Fruit fly (Drosophila melanogaster): Measurements from ENCODE around the gene Tsp3A.
A peak's percentile ranks its signal among the peaks of the same experiment; 100 is the strongest.

Tsp3A gene

DNA sequence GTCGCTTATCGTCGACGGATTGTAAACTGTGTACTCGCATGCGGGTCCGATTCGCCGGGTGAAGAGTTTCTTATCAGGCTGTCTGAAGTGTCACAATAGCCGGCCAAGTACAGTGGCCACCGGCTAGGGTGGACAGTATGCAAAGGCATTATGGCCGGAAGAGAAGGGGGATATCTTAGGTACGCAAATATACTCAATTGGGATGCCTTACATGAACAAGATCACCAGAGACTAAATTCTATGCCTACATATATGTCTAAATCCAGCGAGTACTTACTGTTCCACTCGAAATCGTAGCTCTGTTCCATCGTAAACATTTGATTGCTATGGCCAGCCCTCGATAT is 25.8 kb downstream of the Tsp3A start (continued):
- TF ChIP-seq disco-r (GFP tag; optimal IDR thresholded peaks at IDR 0.05) = peak; percentile 64
- TF ChIP-seq CG12104 (GFP tag; optimal IDR thresholded peaks at IDR 0.05) = peak; percentile 75
- peak; percentile 93 for TF ChIP-seq CG32772 (GFP tag; IDR thresholded peaks at IDR 0.05)
- TF ChIP-seq da (GFP tag; optimal IDR thresholded peaks at IDR 0.05) = peak; percentile 66
- TF ChIP-seq CG4360 (GFP tag; IDR thresholded peaks at IDR 0.05) = peak; percentile 67
- TF ChIP-seq mld (GFP tag; IDR thresholded peaks at IDR 0.05; ENCODE audit: partially characterized antibody) = no peak
- peak; percentile 86 to 87 for TF ChIP-seq chif (GFP tag; optimal IDR thresholded peaks at IDR 0.05)
- peak; percentile 78 for TF ChIP-seq CG11723 (GFP tag; optimal IDR thresholded peaks at IDR 0.05)
- no peak for TF ChIP-seq bbx (GFP tag; IDR thresholded peaks at IDR 0.05; ENCODE audit: partially characterized antibody)
- TF ChIP-seq Ravus (GFP tag; IDR thresholded peaks at IDR 0.05) = peak; percentile 82
- peak; percentile 93 for TF ChIP-seq BtbVII (GFP tag; optimal IDR thresholded peaks at IDR 0.05)
- no peak for TF ChIP-seq br (optimal IDR thresholded peaks at IDR 0.05)
- peak; percentile 66 for TF ChIP-seq run (tag; optimal IDR thresholded peaks at IDR 0.05)
- peak; percentile 98 for TF ChIP-seq grau (tag; optimal IDR thresholded peaks at IDR 0.05)
- no peak for TF ChIP-seq chinmo (GFP tag; IDR thresholded peaks at IDR 0.05; ENCODE audit: partially characterized antibody)
- peak; percentile 86; the same call in 1 of the 2 replicates for TF ChIP-seq chm (GFP tag; IDR thresholded peaks at IDR 0.05)
- no peak for TF ChIP-seq prd (optimal IDR thresholded peaks at IDR 0.05)
- peak; percentile 96 for TF ChIP-seq prd (GFP tag; IDR thresholded peaks at IDR 0.05)
- TF ChIP-seq cas (GFP tag; IDR thresholded peaks at IDR 0.05) = peak; percentile 88
- TF ChIP-seq wdn (GFP tag; IDR thresholded peaks at IDR 0.05) = peak; percentile 95
- peak; percentile 48 to 78 for TF ChIP-seq bsh (GFP tag; optimal IDR thresholded peaks at IDR 0.05)
- peak; percentile 94 for TF ChIP-seq CG2678 (tag; optimal IDR thresholded peaks at IDR 0.05)
- peak; percentile 93 for TF ChIP-seq caup (GFP tag; optimal IDR thresholded peaks at IDR 0.05; ENCODE audit: severe bottlenecking)
- TF ChIP-seq yki (optimal IDR thresholded peaks at IDR 0.05) = no peak
- peak; percentile 96 for TF ChIP-seq Ptx1 (GFP tag; IDR thresholded peaks at IDR 0.05)
- peak; percentile 71 for TF ChIP-seq CG18011 (GFP tag; optimal IDR thresholded peaks at IDR 0.05)
- peak; percentile 87 for TF ChIP-seq Nf-YA (GFP tag; IDR thresholded peaks at IDR 0.05)
- TF ChIP-seq CG9437 (GFP tag; optimal IDR thresholded peaks at IDR 0.05) = peak; percentile 58
- TF ChIP-seq CG14860 (GFP tag; IDR thresholded peaks at IDR 0.05; ENCODE audit: partially characterized antibody) = no peak
- TF ChIP-seq pros (GFP tag; optimal IDR thresholded peaks at IDR 0.05) = no peak
- TF ChIP-seq CG10274 (GFP tag; optimal IDR thresholded peaks at IDR 0.05) = peak; percentile 87
- TF ChIP-seq Sry-β (GFP tag; optimal IDR thresholded peaks at IDR 0.05) = no peak
- peak; percentile 73 for TF ChIP-seq CG10147 (GFP tag; optimal IDR thresholded peaks at IDR 0.05)
- peak; percentile 91 for TF ChIP-seq CG9876 (GFP tag; optimal IDR thresholded peaks at IDR 0.05)
- TF ChIP-seq bab2 (GFP tag; optimal IDR thresholded peaks at IDR 0.05) = peak; percentile 90
- peak; percentile 93 for TF ChIP-seq CG11093 (GFP tag; IDR thresholded peaks at IDR 0.05)
- TF ChIP-seq sc (optimal IDR thresholded peaks at IDR 0.05) = no peak
- peak; percentile 61 for TF ChIP-seq sc (GFP tag; optimal IDR thresholded peaks at IDR 0.05)
- peak; percentile 84 for TF ChIP-seq grn (GFP tag; optimal IDR thresholded peaks at IDR 0.05)
- TF ChIP-seq nerfin-1 (tag; optimal IDR thresholded peaks at IDR 0.05) = peak; percentile 66
- TF ChIP-seq Rfx (GFP tag; IDR thresholded peaks at IDR 0.05) = peak; percentile 98
- peak; percentile 75 for TF ChIP-seq Lim3 (GFP tag; IDR thresholded peaks at IDR 0.05)
- peak; percentile 92 for TF ChIP-seq Hand (GFP tag; optimal IDR thresholded peaks at IDR 0.05)
- TF ChIP-seq CG11696 (GFP tag; IDR thresholded peaks at IDR 0.05) = peak; percentile 83
- peak; percentile 79 for TF ChIP-seq CG10543 (GFP tag; optimal IDR thresholded peaks at IDR 0.05)
- TF ChIP-seq E2f2 (GFP tag; IDR thresholded peaks at IDR 0.05) = peak; percentile 67
- no peak for TF ChIP-seq CG7963 (GFP tag; IDR thresholded peaks at IDR 0.05; ENCODE audit: partially characterized antibody)
- TF ChIP-seq PHDP (tag; optimal IDR thresholded peaks at IDR 0.05) = peak; percentile 88
- TF ChIP-seq sob (GFP tag; IDR thresholded peaks at IDR 0.05) = peak; percentile 97
- peak; percentile 55 for TF ChIP-seq crol (GFP tag; IDR thresholded peaks at IDR 0.05)
- TF ChIP-seq Trl (optimal IDR thresholded peaks at IDR 0.05) = no peak
- TF ChIP-seq Trl (GFP tag; optimal IDR thresholded peaks at IDR 0.05) = peak; percentile 91
- peak; percentile 88 for TF ChIP-seq CG14050 (GFP tag; IDR thresholded peaks at IDR 0.05)
